Fruit fly (Drosophila melanogaster): Measurements from ENCODE around the gene CG15599.

CG15599 gene

DNA sequence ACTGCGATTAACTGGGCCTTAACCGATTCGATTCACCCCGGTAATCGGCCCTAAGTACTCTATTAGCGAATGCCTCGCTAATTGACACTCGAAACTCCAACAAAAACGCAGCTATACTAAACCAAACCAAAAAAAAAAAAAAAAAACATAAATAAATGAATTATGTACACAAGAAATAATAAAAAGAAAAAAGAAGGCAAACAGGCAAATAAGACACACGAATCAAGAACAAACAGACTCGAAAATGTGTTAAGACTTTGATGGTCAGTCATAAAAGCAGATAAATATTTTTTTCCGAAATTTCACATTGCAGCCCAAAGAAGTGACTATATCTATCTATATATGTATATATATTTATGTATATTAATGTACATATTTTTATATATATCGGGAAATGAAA lies 48.7 kb downstream of the CG15599 start (continued):
- TF ChIP-seq CG10543 (GFP tag; optimal IDR thresholded peaks at IDR 0.05) (no peak), gfzf (GFP tag; optimal IDR thresholded peaks at IDR 0.05) (no peak), CG33213 (GFP tag; optimal IDR thresholded peaks at IDR 0.05) (no peak), CG7963 (GFP tag; IDR thresholded peaks at IDR 0.05; ENCODE audit: partially characterized antibody) (no peak), Optix (GFP tag; IDR thresholded peaks at IDR 0.05) (no peak), sob (GFP tag; IDR thresholded peaks at IDR 0.05) (0 out of 2 replicates have a peak, but pooled peaks have one; percentile 21), CG17912 (GFP tag; optimal IDR thresholded peaks at IDR 0.05) (no peak), ham (GFP tag; IDR thresholded peaks at IDR 0.05) (no peak), crp (GFP tag; optimal IDR thresholded peaks at IDR 0.05) (no peak), CG17612 (GFP tag; IDR thresholded peaks at IDR 0.05) (no peak), CG8281 (tag; optimal IDR thresholded peaks at IDR 0.05) (no peak), Drgx (GFP tag; IDR thresholded peaks at IDR 0.05) (no peak), Xrp1 (GFP tag; IDR thresholded peaks at IDR 0.05) (no peak), CG30403 (GFP tag; optimal IDR thresholded peaks at IDR 0.05) (no peak), dysf (GFP tag; IDR thresholded peaks at IDR 0.05) (no peak), Fer1 (GFP tag; optimal IDR thresholded peaks at IDR 0.05) (peak; percentile 34), CG4820 (GFP tag; optimal IDR thresholded peaks at IDR 0.05) (no peak), Adf1 (GFP tag; IDR thresholded peaks at IDR 0.05) (no peak), CG9437 (GFP tag; optimal IDR thresholded peaks at IDR 0.05) (no peak), Oli (tag; optimal IDR thresholded peaks at IDR 0.05) (no peak), fd64A (GFP tag; optimal IDR thresholded peaks at IDR 0.05) (no peak), CG12391 (tag; optimal IDR thresholded peaks at IDR 0.05) (no peak), Dref (GFP tag; IDR thresholded peaks at IDR 0.05) (no peak), Aef1 (GFP tag; IDR thresholded peaks at IDR 0.05) (no peak), vfl (GFP tag; optimal IDR thresholded peaks at IDR 0.05) (no peak), CG7745 (tag; optimal IDR thresholded peaks at IDR 0.05) (no peak), CG6272 (GFP tag; IDR thresholded peaks at IDR 0.05) (no peak), CG10274 (GFP tag; optimal IDR thresholded peaks at IDR 0.05) (no peak), stwl (tag; optimal IDR thresholded peaks at IDR 0.05) (no peak), CG12236 (GFP tag; optimal IDR thresholded peaks at IDR 0.05) (no peak), gsb (GFP tag; IDR thresholded peaks at IDR 0.05) (no peak), Hr51 (GFP tag; optimal IDR thresholded peaks at IDR 0.05) (no peak), Lpt (GFP tag; optimal IDR thresholded peaks at IDR 0.05) (no peak), Hmx (GFP tag; optimal IDR thresholded peaks at IDR 0.05) (no peak), Chrac-16 (GFP tag; optimal IDR thresholded peaks at IDR 0.05) (no peak), CG32767 (GFP tag; IDR thresholded peaks at IDR 0.05) (no peak), CG12769 (tag; optimal IDR thresholded peaks at IDR 0.05) (no peak), fd3F (GFP tag; optimal IDR thresholded peaks at IDR 0.05) (peak; percentile 16), Atf-2 (GFP tag; optimal IDR thresholded peaks at IDR 0.05) (no peak), Dek (tag; optimal IDR thresholded peaks at IDR 0.05) (no peak), lola (GFP tag; optimal IDR thresholded peaks at IDR 0.05) (no peak), pita (GFP tag; optimal IDR thresholded peaks at IDR 0.05) (no peak), dmrt99B (tag; optimal IDR thresholded peaks at IDR 0.05) (peak; percentile 4), CG4617 (GFP tag; optimal IDR thresholded peaks at IDR 0.05; ENCODE audit: borderline replicate concordance) (no peak), CG7556 (GFP tag; optimal IDR thresholded peaks at IDR 0.05) (no peak), vvl (GFP tag; IDR thresholded peaks at IDR 0.05) (no peak), twi (tag; optimal IDR thresholded peaks at IDR 0.05) (no peak), tll (GFP tag; optimal IDR thresholded peaks at IDR 0.05) (no peak), wdn (GFP tag; IDR thresholded peaks at IDR 0.05) (no peak), Spps (tag; optimal IDR thresholded peaks at IDR 0.05) (no peak), CG32772 (GFP tag; IDR thresholded peaks at IDR 0.05) (no peak), Ravus (GFP tag; IDR thresholded peaks at IDR 0.05) (no peak)

Measured in whole organism, embryonic.